Fruit fly (Drosophila melanogaster) whole organism: ENCODE data around the gene CG13982.

ENCODE experiments used
- CG8478 ChIP-seq: fragments of >200 bp; optimal IDR thresholded peaks from 2 replicates; lab custom pipeline; 2018; ENCODE audit warnings: inconsistent platforms
- Dll ChIP-seq: fragments of >200 bp; optimal IDR thresholded peaks from 2 replicates; lab custom pipeline; 2017
- EcR ChIP-seq, 2 experiments: fragments of >200 bp; optimal IDR thresholded peaks; 2 replicates each; lab custom pipeline; 2017; ENCODE audit warnings: missing biosample characterization in 2 of 2, missing genetic modification characterization in 2 of 2, missing genetic modification reagents in 2 of 2
- pan ChIP-seq: fragments of >200 bp; optimal IDR thresholded peaks from 2 replicates; lab custom pipeline; 2017
- psq ChIP-seq: fragments of >200 bp; optimal IDR thresholded peaks from 2 replicates; lab custom pipeline; 2017
- usp ChIP-seq: fragments of >200 bp; optimal IDR thresholded peaks from 2 replicates; lab custom pipeline; 2017; ENCODE audit warnings: missing biosample characterization, missing genetic modification characterization, mixed read lengths

dm6 chr2L:6422488-6422887 lies 10.4 kb downstream of the CG13982 start:
- TF ChIP-seq CG8478 (lab: Kevin White, UChicago) = no peak
- no peak for TF ChIP-seq usp
- no peak for TF ChIP-seq pan
- TF ChIP-seq Dll (lab: Kevin White, UChicago) = no peak
- TF ChIP-seq EcR (GFP tag; optimal IDR thresholded peaks at IDR 0.05; lab: Kevin White, UChicago) = no peak
- TF ChIP-seq psq (lab: Kevin White, UChicago) = no peak
